ENCODE assay signal across 2 fruit fly cellular contexts in the genomic region with DNA sequence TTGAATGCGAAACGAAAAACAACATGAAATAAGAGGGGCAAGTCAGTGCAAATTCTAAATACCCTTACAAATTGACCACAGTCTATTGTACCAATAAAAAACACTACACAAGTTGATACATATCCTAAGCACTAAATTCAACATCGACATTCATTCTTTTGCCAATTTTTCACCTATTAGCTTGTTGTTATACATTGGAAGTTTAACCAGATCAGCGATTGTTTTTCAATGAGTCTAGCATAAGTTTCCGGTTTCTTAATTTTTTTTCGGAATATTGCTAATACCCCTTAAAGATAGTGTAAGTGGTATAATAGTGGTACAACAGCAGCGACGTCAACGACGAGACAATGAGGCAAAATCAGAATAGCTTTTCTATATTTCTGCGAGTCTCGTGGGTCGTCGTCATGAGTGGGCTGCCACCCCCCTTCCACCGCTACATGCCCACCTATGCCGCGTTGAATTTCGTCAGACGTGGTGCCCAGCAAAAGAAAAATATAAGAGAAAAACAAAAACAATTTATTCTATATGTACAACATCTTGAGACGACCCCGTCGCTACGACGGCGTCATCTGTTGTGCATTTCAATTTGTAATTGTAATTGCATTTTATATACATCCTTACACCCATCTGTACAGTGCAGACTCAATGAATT.
A peak's percentile ranks its signal among the peaks of the same experiment; 100 is the strongest.
TF ChIP-seq lines count a peak whose summit lies in the region.

No protein-coding gene starts in this region.

TF ChIP-seq in whole organism, embryonic, 481 proteins besides CTCF, POLR2A, EP300 and RAD21 (continued from another document):
- TF ChIP-seq bsh (GFP tag; optimal IDR thresholded peaks at IDR 0.05; lab: Kevin White, UChicago) (no peak), CG16779 (GFP tag; IDR thresholded peaks at IDR 0.05; lab: Robert Waterston, UW) (no peak), CG8478 (optimal IDR thresholded peaks at IDR 0.05; lab: Kevin White, UChicago) (no peak), Med (GFP tag; lab: Kevin White, UChicago) (peak; percentile 65), CG18599 (GFP tag; optimal IDR thresholded peaks at IDR 0.05; lab: Kevin White, UChicago) (no peak), psq (GFP tag; optimal IDR thresholded peaks at IDR 0.05; lab: Kevin White, UChicago) (no peak), Mes4 (GFP tag; optimal IDR thresholded peaks at IDR 0.05; lab: Kevin White, UChicago) (no peak), B-H2 (GFP tag; optimal IDR thresholded peaks at IDR 0.05; lab: Kevin White, UChicago) (no peak), vnd (GFP tag; IDR thresholded peaks at IDR 0.05; lab: Robert Waterston, UW; ENCODE audit: partially characterized antibody) (no peak), CG15011 (GFP tag; optimal IDR thresholded peaks at IDR 0.05; lab: Kevin White, UChicago) (no peak), Xrp1 (GFP tag; IDR thresholded peaks at IDR 0.05; lab: Robert Waterston, UW) (no peak), chif (GFP tag; optimal IDR thresholded peaks at IDR 0.05; lab: Kevin White, UChicago) (no peak), pum (GFP tag; optimal IDR thresholded peaks at IDR 0.05; lab: Kevin White, UChicago) (no peak), rib (GFP tag; IDR thresholded peaks at IDR 0.05; lab: Robert Waterston, UW) (peak; percentile 49; the same call in 1 of the 2 replicates), zen2 (GFP tag; IDR thresholded peaks at IDR 0.05; lab: Robert Waterston, UW; ENCODE audit: partially characterized antibody) (no peak), CG32532 (GFP tag; IDR thresholded peaks at IDR 0.05; lab: Robert Waterston, UW) (no peak; the same call in 1 of the 2 replicates), CG13894 (tag; optimal IDR thresholded peaks at IDR 0.05; lab: Kevin White, UChicago) (no peak), tin (GFP tag; optimal IDR thresholded peaks at IDR 0.05; lab: Kevin White, UChicago) (no peak), sc (optimal IDR thresholded peaks at IDR 0.05; lab: Kevin White, UChicago) (no peak), sc (GFP tag; optimal IDR thresholded peaks at IDR 0.05; lab: Kevin White, UChicago) (no peak), stc (GFP tag; IDR thresholded peaks at IDR 0.05; lab: Robert Waterston, UW) (no peak), Ets97D (GFP tag; optimal IDR thresholded peaks at IDR 0.05; lab: Kevin White, UChicago) (no peak), Six4 (GFP tag; optimal IDR thresholded peaks at IDR 0.05; lab: Kevin White, UChicago) (no peak), CG6689 (GFP tag; IDR thresholded peaks at IDR 0.05; lab: Robert Waterston, UW) (no peak), Atf6 (GFP tag; IDR thresholded peaks at IDR 0.05; lab: Robert Waterston, UW) (0 out of 2 replicates have a peak, but pooled peaks have one; percentile 42), toy (GFP tag; IDR thresholded peaks at IDR 0.05; lab: Robert Waterston, UW) (no peak), Doc3 (GFP tag; IDR thresholded peaks at IDR 0.05; lab: Robert Waterston, UW; ENCODE audit: partially characterized antibody) (no peak), CG12659 (GFP tag; optimal IDR thresholded peaks at IDR 0.05; lab: Kevin White, UChicago) (no peak), gt (GFP tag; IDR thresholded peaks at IDR 0.05; lab: Robert Waterston, UW) (no peak), CG8281 (tag; optimal IDR thresholded peaks at IDR 0.05; lab: Kevin White, UChicago) (no peak), Hey (tag; optimal IDR thresholded peaks at IDR 0.05; lab: Kevin White, UChicago) (no peak), CG3407 (GFP tag; optimal IDR thresholded peaks at IDR 0.05; lab: Kevin White, UChicago) (no peak), CG18764 (GFP tag; optimal IDR thresholded peaks at IDR 0.05; lab: Kevin White, UChicago) (no peak), oc (tag; optimal IDR thresholded peaks at IDR 0.05; lab: Kevin White, UChicago) (no peak), zfh2 (GFP tag; optimal IDR thresholded peaks at IDR 0.05; lab: Kevin White, UChicago) (no peak), CG9876 (GFP tag; optimal IDR thresholded peaks at IDR 0.05; lab: Kevin White, UChicago) (no peak), fd96Cb (tag; optimal IDR thresholded peaks at IDR 0.05; lab: Kevin White, UChicago) (no peak), dysf (GFP tag; IDR thresholded peaks at IDR 0.05; lab: Robert Waterston, UW) (no peak), Ptx1 (GFP tag; IDR thresholded peaks at IDR 0.05; lab: Robert Waterston, UW) (0 out of 2 replicates have a peak, but pooled peaks have one; percentile 18), HmgZ (tag; optimal IDR thresholded peaks at IDR 0.05; lab: Kevin White, UChicago) (no peak), twi (tag; optimal IDR thresholded peaks at IDR 0.05; lab: Kevin White, UChicago) (peak; percentile 54), CG17912 (GFP tag; optimal IDR thresholded peaks at IDR 0.05; lab: Kevin White, UChicago) (no peak), chinmo (GFP tag; IDR thresholded peaks at IDR 0.05; lab: Robert Waterston, UW; ENCODE audit: partially characterized antibody) (no peak), mam (GFP tag; optimal IDR thresholded peaks at IDR 0.05; lab: Kevin White, UChicago) (no peak), CG33557 (GFP tag; optimal IDR thresholded peaks at IDR 0.05; lab: Kevin White, UChicago) (no peak), CG11247 (GFP tag; IDR thresholded peaks at IDR 0.05; lab: Robert Waterston, UW) (no peak), Ets65A (GFP tag; lab: Kevin White, UChicago) (peak; percentile 2), CG12236 (GFP tag; optimal IDR thresholded peaks at IDR 0.05; lab: Kevin White, UChicago) (no peak), Stat92E (GFP tag; optimal IDR thresholded peaks at IDR 0.05; lab: Kevin White, UChicago) (no peak), CG7839 (tag; optimal IDR thresholded peaks at IDR 0.05; lab: Kevin White, UChicago) (no peak), HHEX (GFP tag; optimal IDR thresholded peaks at IDR 0.05; lab: Kevin White, UChicago) (no peak), bowl (GFP tag; IDR thresholded peaks at IDR 0.05; lab: Robert Waterston, UW) (no peak), row (GFP tag; IDR thresholded peaks at IDR 0.05; lab: Robert Waterston, UW) (peak; percentile 34), Bteb2 (GFP tag; optimal IDR thresholded peaks at IDR 0.05; lab: Kevin White, UChicago) (no peak), MESR4 (GFP tag; optimal IDR thresholded peaks at IDR 0.05; lab: Kevin White, UChicago) (no peak), Doc2 (GFP tag; IDR thresholded peaks at IDR 0.05; lab: Robert Waterston, UW) (no peak), dpn (GFP tag; optimal IDR thresholded peaks at IDR 0.05; lab: Kevin White, UChicago) (no peak), E2f1 (GFP tag; IDR thresholded peaks at IDR 0.05; lab: Robert Waterston, UW) (no peak), CG14965 (GFP tag; optimal IDR thresholded peaks at IDR 0.05; lab: Kevin White, UChicago; ENCODE audit: borderline replicate concordance) (no peak), gem (tag; optimal IDR thresholded peaks at IDR 0.05; lab: Kevin White, UChicago) (peak; percentile 13)

TF ChIP-seq in whole organism, prepupa, 60 proteins besides CTCF, POLR2A, EP300 and RAD21 (continued from another document):
- TF ChIP-seq CG6792 (GFP tag; optimal IDR thresholded peaks at IDR 0.05; lab: Kevin White, UChicago): no peak
- TF ChIP-seq CG11294 (GFP tag; IDR thresholded peaks at IDR 0.05; lab: Robert Waterston, UW): peak; percentile 14; the same call in 1 of the 2 replicates
- TF ChIP-seq Smox (GFP tag; optimal IDR thresholded peaks at IDR 0.05; lab: Kevin White, UChicago): no peak
- no peak for TF ChIP-seq lz (GFP tag; optimal IDR thresholded peaks at IDR 0.05; lab: Kevin White, UChicago)
- no peak for TF ChIP-seq CG9139 (GFP tag; optimal IDR thresholded peaks at IDR 0.05; lab: Kevin White, UChicago)
- no peak for TF ChIP-seq vri (GFP tag; optimal IDR thresholded peaks at IDR 0.05; lab: Kevin White, UChicago)
- no peak for TF ChIP-seq Sox15 (GFP tag; optimal IDR thresholded peaks at IDR 0.05; lab: Kevin White, UChicago)
- no peak for TF ChIP-seq Lpt (GFP tag; optimal IDR thresholded peaks at IDR 0.05; lab: Kevin White, UChicago)
- peak; percentile 52; the same call in 1 of the 2 replicates for TF ChIP-seq CG15336 (GFP tag; IDR thresholded peaks at IDR 0.05; lab: Robert Waterston, UW)
- no peak for TF ChIP-seq spab (GFP tag; optimal IDR thresholded peaks at IDR 0.05; lab: Kevin White, UChicago)
- no peak for TF ChIP-seq dsx (GFP tag; optimal IDR thresholded peaks at IDR 0.05; lab: Kevin White, UChicago; ENCODE audit: poor library complexity, severe bottlenecking)
- TF ChIP-seq salr (GFP tag; optimal IDR thresholded peaks at IDR 0.05; lab: Kevin White, UChicago): no peak
- TF ChIP-seq CG32006 (GFP tag; optimal IDR thresholded peaks at IDR 0.05; lab: Kevin White, UChicago): peak; percentile 56
- TF ChIP-seq CG6163 (GFP tag; IDR thresholded peaks at IDR 0.05; lab: Robert Waterston, UW): no peak
- no peak for TF ChIP-seq CG3032 (tag; optimal IDR thresholded peaks at IDR 0.05; lab: Kevin White, UChicago)
- no peak for TF ChIP-seq topi (GFP tag; optimal IDR thresholded peaks at IDR 0.05; lab: Kevin White, UChicago)
- no peak for TF ChIP-seq CG8632 (GFP tag; optimal IDR thresholded peaks at IDR 0.05; lab: Kevin White, UChicago)
- TF ChIP-seq CG10631 (GFP tag; optimal IDR thresholded peaks at IDR 0.05; lab: Kevin White, UChicago): no peak
- TF ChIP-seq CG1621 (tag; optimal IDR thresholded peaks at IDR 0.05; lab: Kevin White, UChicago): no peak
- TF ChIP-seq Sox14 (GFP tag; optimal IDR thresholded peaks at IDR 0.05; lab: Kevin White, UChicago): no peak
- TF ChIP-seq CG7368 (GFP tag; optimal IDR thresholded peaks at IDR 0.05; lab: Kevin White, UChicago): no peak
- TF ChIP-seq Hr38 (GFP tag; optimal IDR thresholded peaks at IDR 0.05; lab: Kevin White, UChicago): no peak
- TF ChIP-seq fkh (GFP tag; optimal IDR thresholded peaks at IDR 0.05; lab: Kevin White, UChicago): no peak
- TF ChIP-seq OdsH (GFP tag; optimal IDR thresholded peaks at IDR 0.05; lab: Kevin White, UChicago): peak; percentile 9
- TF ChIP-seq eg (GFP tag; IDR thresholded peaks at IDR 0.05; lab: Robert Waterston, UW): no peak
- no peak for TF ChIP-seq esn (GFP tag; optimal IDR thresholded peaks at IDR 0.05; lab: Kevin White, UChicago)
- TF ChIP-seq CG4318 (GFP tag; optimal IDR thresholded peaks at IDR 0.05; lab: Kevin White, UChicago): no peak
- TF ChIP-seq Gug (GFP tag; IDR thresholded peaks at IDR 0.05; lab: Robert Waterston, UW): no peak
- no peak for TF ChIP-seq acj6 (GFP tag; optimal IDR thresholded peaks at IDR 0.05; lab: Kevin White, UChicago)
- no peak for TF ChIP-seq Eip93F (GFP tag; optimal IDR thresholded peaks at IDR 0.05; lab: Kevin White, UChicago)
TF ChIP-seq in whole organism, prepupa: peak in this region for 9.
